Worm (Caenorhabditis elegans) whole organism, late embryonic: ENCODE measurements around the gene str-114.
A peak's percentile ranks its signal among the peaks of the same experiment; 100 is the strongest.

ENCODE experiments used
- C38D4.7 ChIP-seq: fragments of 200-800 bp; sonication (Bioruptor generic); optimal IDR thresholded peaks from 2 replicates; lab custom pipeline; 2018; ENCODE audit warnings: mild to moderate bottlenecking, missing genetic modification characterization, moderate library complexity, missing compliant biosample characterization
- F13H6.1 ChIP-seq: sonication (generic microtip); optimal IDR thresholded peaks from 2 replicates; lab custom pipeline; 2016; ENCODE audit warnings: missing genetic modification characterization, missing compliant biosample characterization
- ceh-18 ChIP-seq: sonication (generic microtip); optimal IDR thresholded peaks from 2 replicates; lab custom pipeline; 2016; ENCODE audit warnings: missing genetic modification characterization, missing compliant biosample characterization
- ceh-30 ChIP-seq: fragments of 150-350 bp; optimal IDR thresholded peaks from 2 replicates; lab custom pipeline; 2014; ENCODE audit warnings: missing biosample characterization, missing genetic modification characterization
- ceh-48 ChIP-seq: sonication (generic microtip); optimal IDR thresholded peaks from 2 replicates; lab custom pipeline; 2016; ENCODE audit warnings: missing genetic modification characterization, inconsistent platforms, missing compliant biosample characterization
- che-1 ChIP-seq: sonication (generic microtip); optimal IDR thresholded peaks from 2 replicates; lab custom pipeline; 2016; ENCODE audit warnings: mild to moderate bottlenecking, missing genetic modification characterization, missing compliant biosample characterization
- elt-2 ChIP-seq: sonication (generic microtip); optimal IDR thresholded peaks from 2 replicates; lab custom pipeline; 2016; ENCODE audit warnings: missing genetic modification reagents, missing genetic modification characterization, missing compliant biosample characterization
- hlh-8 ChIP-seq: sonication (generic microtip); optimal IDR thresholded peaks from 2 replicates; lab custom pipeline; 2016; ENCODE audit warnings: missing genotype, missing genetic modification characterization, missing compliant biosample characterization
- lim-6 ChIP-seq: sonication (generic microtip); optimal IDR thresholded peaks from 2 replicates; lab custom pipeline; 2016; ENCODE audit warnings: missing genetic modification characterization, missing compliant biosample characterization
- madf-2 ChIP-seq: sonication (generic microtip); optimal IDR thresholded peaks from 2 replicates; lab custom pipeline; 2017; ENCODE audit warnings: missing genetic modification characterization, missing compliant biosample characterization
- pha-4 ChIP-seq: fragments of 150-350 bp; optimal IDR thresholded peaks from 2 replicates; lab custom pipeline; 2018; ENCODE audit warnings: missing biosample characterization, missing genetic modification reagents, missing genetic modification characterization
- tbx-2 ChIP-seq: sonication (generic microtip); optimal IDR thresholded peaks from 2 replicates; lab custom pipeline; 2016; ENCODE audit warnings: missing genetic modification characterization, missing compliant biosample characterization
- tbx-7 ChIP-seq: sonication (generic microtip); optimal IDR thresholded peaks from 2 replicates; lab custom pipeline; 2016; ENCODE audit warnings: missing genotype, missing genetic modification characterization, missing compliant biosample characterization

DNA sequence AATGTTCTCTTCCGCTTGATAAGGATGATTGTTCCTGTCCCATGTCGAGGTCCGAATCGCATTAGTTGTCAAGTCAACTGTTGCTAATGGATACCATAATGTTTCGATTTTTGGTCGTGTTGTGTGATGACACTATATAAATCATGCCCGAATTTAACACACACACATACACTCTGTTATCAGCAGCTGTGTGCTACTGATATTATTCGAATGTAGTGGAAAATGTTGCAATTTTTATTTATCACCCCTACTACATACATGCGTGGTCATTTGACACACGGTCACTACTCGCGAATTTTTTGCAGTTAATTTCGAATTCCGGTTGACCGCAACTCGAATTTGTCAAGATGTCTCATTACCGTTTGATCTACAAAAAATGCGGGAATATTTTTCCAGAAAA is 43.0 kb downstream of the str-114 start:
- TF ChIP-seq elt-2 (peak; percentile 20), lim-6 (tag; lab: Kevin White, UChicago) (no peak), ceh-30 (tag; lab: Kevin White, UChicago) (no peak), ceh-48 (tag; lab: Kevin White, UChicago) (no peak), C38D4.7 (GFP tag; lab: Kevin White, UChicago) (no peak), hlh-8 (tag; lab: Kevin White, UChicago) (no peak), che-1 (no peak), tbx-2 (tag; lab: Kevin White, UChicago) (no peak), tbx-7 (no peak), madf-2 (tag; lab: Kevin White, UChicago) (no peak), F13H6.1 (tag; lab: Kevin White, UChicago) (no peak), ceh-18 (tag; lab: Kevin White, UChicago) (no peak), pha-4 (tag; lab: Kevin White, UChicago) (no peak)
